Worm (Caenorhabditis elegans) whole organism, mixed stage, embryonic: ENCODE measurements around the gene srg-45.

ENCODE experiments used
- blmp-1 ChIP-seq: fragments of 150-350 bp; optimal IDR thresholded peaks from 2 replicates; lab custom pipeline; 2014; ENCODE audit warnings: missing biosample characterization, missing genetic modification characterization
- flh-1 ChIP-seq: fragments of 200-800 bp; sonication (Bioruptor generic); optimal IDR thresholded peaks from 2 replicates; lab custom pipeline; 2018; ENCODE audit warnings: mild to moderate bottlenecking, missing genetic modification characterization, moderate library complexity, missing compliant biosample characterization

ce11 chrV:12344845-12345244 lies 37.6 kb downstream of the srg-45 start, which contains the start of gene F23H12.3:
- no peak for TF ChIP-seq flh-1
- no peak for TF ChIP-seq blmp-1
